Fruit fly (Drosophila melanogaster) whole organism, embryonic: Measurements from ENCODE around the gene CG10793.

Source experiments
- CG10979 ChIP-seq: fragments of 200-800 bp; sonication (Bioruptor generic); optimal IDR thresholded peaks from 2 replicates; lab custom pipeline; 2018; ENCODE audit warnings: missing biosample characterization, mild to moderate bottlenecking, missing genetic modification characterization, moderate library complexity
- CG11695 ChIP-seq: fragments of 200-800 bp; sonication (Bioruptor generic); IDR thresholded peaks from 3 replicates; pipeline ENCODE4 v1.3.6; 2022; ENCODE audit warnings: missing biosample characterization, missing genetic modification characterization
- CG12659 ChIP-seq: fragments of 200-800 bp; sonication (Bioruptor generic); optimal IDR thresholded peaks from 3 replicates; lab custom pipeline; 2017; ENCODE audit warnings: mild to moderate bottlenecking, missing biosample characterization, missing genetic modification reagents, missing genetic modification characterization
- CG14441 ChIP-seq: fragments of 200-800 bp; sonication (Bioruptor generic); IDR thresholded peaks from 2 replicates; pipeline ENCODE4 v1.3.6; 2022; ENCODE audit warnings: missing biosample characterization, missing genetic modification characterization
- CG15514 ChIP-seq: fragments of 200-800 bp; sonication (Bioruptor generic); optimal IDR thresholded peaks from 3 replicates; lab custom pipeline; 2017; ENCODE audit warnings: missing biosample characterization, missing genetic modification characterization, mild to moderate bottlenecking, moderate library complexity, missing genetic modification reagents
- CG17361 ChIP-seq: fragments of 200-800 bp; sonication (Bioruptor generic); IDR thresholded peaks from 3 replicates; pipeline ENCODE4 v1.3.6; 2022; ENCODE audit warnings: missing biosample characterization, missing genetic modification characterization
- CG30431 ChIP-seq: fragments of 200-800 bp; sonication (Bioruptor generic); optimal IDR thresholded peaks from 2 replicates; lab custom pipeline; 2017; ENCODE audit warnings: missing biosample characterization, missing genetic modification characterization
- CG31388 ChIP-seq: fragments of 200-800 bp; sonication (Bioruptor generic); optimal IDR thresholded peaks from 2 replicates; lab custom pipeline; 2016; ENCODE audit warnings: missing biosample characterization, missing genetic modification characterization
- CG34224 ChIP-seq: fragments of 200-800 bp; sonication (Bioruptor generic); IDR thresholded peaks from 3 replicates; pipeline ENCODE4 v1.3.6; 2022; ENCODE audit warnings: missing biosample characterization, missing genetic modification characterization; ENCODE audit not compliant: partially characterized antibody
- CG3838 ChIP-seq: fragments of 200-800 bp; sonication (Bioruptor generic); optimal IDR thresholded peaks from 3 replicates; lab custom pipeline; 2016; ENCODE audit warnings: missing biosample characterization, missing genetic modification characterization
- CG4282 ChIP-seq: fragments of 200-800 bp; sonication (Bioruptor generic); optimal IDR thresholded peaks from 2 replicates; lab custom pipeline; 2016; ENCODE audit warnings: missing biosample characterization, missing genetic modification characterization
- CG4820 ChIP-seq: fragments of 200-800 bp; sonication (Bioruptor generic); optimal IDR thresholded peaks from 3 replicates; lab custom pipeline; 2016; ENCODE audit warnings: missing biosample characterization, missing genetic modification characterization
- CG6854 ChIP-seq: fragments of 200-800 bp; sonication (Bioruptor generic); optimal IDR thresholded peaks from 3 replicates; lab custom pipeline; 2017; ENCODE audit warnings: missing biosample characterization, mild to moderate bottlenecking, missing genetic modification characterization
- CG8359 ChIP-seq: fragments of 200-800 bp; sonication (Bioruptor generic); optimal IDR thresholded peaks from 2 replicates; lab custom pipeline; 2017; ENCODE audit warnings: missing biosample characterization, mild to moderate bottlenecking, missing genetic modification characterization, borderline replicate concordance
- CG8478 ChIP-seq: fragments of >200 bp; optimal IDR thresholded peaks from 2 replicates; lab custom pipeline; 2018
- CrebB ChIP-seq: fragments of 200-800 bp; sonication (Bioruptor generic); optimal IDR thresholded peaks from 3 replicates; lab custom pipeline; 2018; ENCODE audit warnings: missing biosample characterization, mild to moderate bottlenecking, missing genetic modification characterization
- D19B ChIP-seq: fragments of 200-800 bp; sonication (Bioruptor generic); optimal IDR thresholded peaks from 2 replicates; lab custom pipeline; 2017; ENCODE audit warnings: missing biosample characterization, mild to moderate bottlenecking, missing genetic modification characterization
- Doc2 ChIP-seq: fragments of 200-800 bp; sonication (Bioruptor generic); IDR thresholded peaks from 2 replicates; pipeline ENCODE4 v1.3.6; 2022; ENCODE audit warnings: missing biosample characterization, missing genetic modification characterization
- GATAe ChIP-seq: fragments of 200-800 bp; sonication (Bioruptor generic); conservative IDR thresholded peaks from 2 replicates; pipeline ENCODE4 v1.3.6; 2022; ENCODE audit warnings: missing biosample characterization, missing genetic modification characterization
- H15 ChIP-seq: fragments of 200-800 bp; sonication (Bioruptor generic); IDR thresholded peaks from 3 replicates; pipeline ENCODE4 v1.3.6; 2022; ENCODE audit warnings: missing biosample characterization, missing genetic modification characterization
- Kr ChIP-seq: fragments of 200-800 bp; sonication (Bioruptor generic); optimal IDR thresholded peaks from 2 replicates; lab custom pipeline; 2017; ENCODE audit warnings: missing biosample characterization, mild to moderate bottlenecking, missing genetic modification characterization
- MESR4 ChIP-seq: fragments of 200-800 bp; sonication (Bioruptor generic); optimal IDR thresholded peaks from 2 replicates; lab custom pipeline; 2018; ENCODE audit warnings: missing biosample characterization, mild to moderate bottlenecking, missing genetic modification characterization, moderate library complexity
- MTF-1 ChIP-seq: fragments of 200-800 bp; sonication (Bioruptor generic); optimal IDR thresholded peaks from 2 replicates; lab custom pipeline; 2018; ENCODE audit warnings: missing biosample characterization, mild to moderate bottlenecking, missing genetic modification characterization, borderline replicate concordance
- Meics ChIP-seq: fragments of 200-800 bp; sonication (Bioruptor generic); optimal IDR thresholded peaks from 2 replicates; lab custom pipeline; 2017; ENCODE audit warnings: missing biosample characterization, mild to moderate bottlenecking, missing genetic modification characterization
- Rx ChIP-seq: fragments of 200-800 bp; sonication (Bioruptor generic); IDR thresholded peaks from 2 replicates; pipeline ENCODE4 v1.3.6; 2022; ENCODE audit warnings: missing biosample characterization, missing genetic modification characterization
- Vsx1 ChIP-seq: fragments of 200-800 bp; sonication (Bioruptor generic); optimal IDR thresholded peaks from 2 replicates; lab custom pipeline; 2017; ENCODE audit warnings: missing biosample characterization, mild to moderate bottlenecking, missing genetic modification characterization, missing genetic modification reagents
- ap ChIP-seq: fragments of 200-800 bp; sonication (Bioruptor generic); IDR thresholded peaks from 2 replicates; pipeline ENCODE4 v1.3.6; 2022; ENCODE audit warnings: missing biosample characterization, missing genetic modification characterization
- crp ChIP-seq, 2 experiments: fragments of 200-800 bp; sonication (Bioruptor generic); optimal IDR thresholded peaks; 2 replicates in 1 of 2; 3 replicates in 1 of 2; lab custom pipeline; 2017; ENCODE audit warnings: missing biosample characterization in 2 of 2, missing genetic modification characterization in 2 of 2, mild to moderate bottlenecking in 1 of 2, moderate library complexity in 1 of 2
- fd102C ChIP-seq: fragments of 200-800 bp; sonication (Bioruptor generic); optimal IDR thresholded peaks from 2 replicates; lab custom pipeline; 2018; ENCODE audit warnings: missing biosample characterization, mild to moderate bottlenecking, missing genetic modification characterization, moderate library complexity
- hkb ChIP-seq, 2 experiments: fragments of 200-800 bp in 1 of 2; fragments of >200 bp in 1 of 2; sonication (Bioruptor generic) in 1 of 2; IDR thresholded peaks in 1 of 2; optimal IDR thresholded peaks in 1 of 2; 2 replicates each; pipeline versions ENCODE4 v1.3.6 to Lab custom; 2017 to 2022; ENCODE audit warnings: missing biosample characterization in 1 of 2, missing genetic modification characterization in 1 of 2
- hth ChIP-seq: fragments of >200 bp; optimal IDR thresholded peaks from 2 replicates; lab custom pipeline; 2017; ENCODE audit warnings: inconsistent platforms
- knrl ChIP-seq: fragments of 200-800 bp; sonication (Bioruptor generic); IDR thresholded peaks from 3 replicates; pipeline ENCODE4 v1.3.6; 2022; ENCODE audit warnings: missing biosample characterization, missing genetic modification characterization; ENCODE audit not compliant: partially characterized antibody
- mirr ChIP-seq: fragments of 200-800 bp; sonication (Bioruptor generic); optimal IDR thresholded peaks from 3 replicates; lab custom pipeline; 2018; ENCODE audit warnings: missing biosample characterization, mild to moderate bottlenecking, missing genetic modification characterization
- prd ChIP-seq, 3 experiments: fragments of >200 bp in 2 of 3; fragments of 200-800 bp in 1 of 3; sonication (Bioruptor generic) in 1 of 3; optimal IDR thresholded peaks in 2 of 3; IDR thresholded peaks in 1 of 3; 2 replicates in 2 of 3; 3 replicates in 1 of 3; pipeline versions ENCODE4 v1.3.6 to Lab custom; 2017 to 2022; ENCODE audit warnings: missing biosample characterization in 1 of 3, missing genetic modification characterization in 1 of 3
- psq ChIP-seq: fragments of 200-800 bp; sonication (Bioruptor generic); optimal IDR thresholded peaks from 2 replicates; lab custom pipeline; 2017; ENCODE audit warnings: missing biosample characterization, missing genetic modification characterization
- pzg ChIP-seq: fragments of 200-800 bp; sonication (Bioruptor generic); optimal IDR thresholded peaks from 3 replicates; lab custom pipeline; 2018; ENCODE audit warnings: missing biosample characterization, mild to moderate bottlenecking, missing genetic modification characterization, moderate library complexity
- rib ChIP-seq: fragments of 200-800 bp; sonication (Bioruptor generic); IDR thresholded peaks from 2 replicates; pipeline ENCODE4 v1.3.6; 2022; ENCODE audit warnings: missing biosample characterization, missing genetic modification characterization
- ro ChIP-seq: fragments of 200-800 bp; sonication (Bioruptor generic); IDR thresholded peaks from 2 replicates; pipeline ENCODE4 v1.3.6; 2022; ENCODE audit warnings: missing biosample characterization, missing genetic modification characterization
- trem ChIP-seq: fragments of 200-800 bp; optimal IDR thresholded peaks from 3 replicates; lab custom pipeline; 2019; ENCODE audit warnings: missing biosample characterization, mild to moderate bottlenecking, missing genetic modification characterization, moderate library complexity
- vfl ChIP-seq: fragments of 200-800 bp; sonication (Bioruptor generic); optimal IDR thresholded peaks from 2 replicates; lab custom pipeline; 2016; ENCODE audit warnings: missing biosample characterization, missing genetic modification characterization
- zfh1 ChIP-seq: fragments of 200-800 bp; sonication (Bioruptor generic); IDR thresholded peaks from 3 replicates; pipeline ENCODE4 v1.3.6; 2022; ENCODE audit warnings: missing biosample characterization, missing genetic modification characterization

CG10793 gene

DNA sequence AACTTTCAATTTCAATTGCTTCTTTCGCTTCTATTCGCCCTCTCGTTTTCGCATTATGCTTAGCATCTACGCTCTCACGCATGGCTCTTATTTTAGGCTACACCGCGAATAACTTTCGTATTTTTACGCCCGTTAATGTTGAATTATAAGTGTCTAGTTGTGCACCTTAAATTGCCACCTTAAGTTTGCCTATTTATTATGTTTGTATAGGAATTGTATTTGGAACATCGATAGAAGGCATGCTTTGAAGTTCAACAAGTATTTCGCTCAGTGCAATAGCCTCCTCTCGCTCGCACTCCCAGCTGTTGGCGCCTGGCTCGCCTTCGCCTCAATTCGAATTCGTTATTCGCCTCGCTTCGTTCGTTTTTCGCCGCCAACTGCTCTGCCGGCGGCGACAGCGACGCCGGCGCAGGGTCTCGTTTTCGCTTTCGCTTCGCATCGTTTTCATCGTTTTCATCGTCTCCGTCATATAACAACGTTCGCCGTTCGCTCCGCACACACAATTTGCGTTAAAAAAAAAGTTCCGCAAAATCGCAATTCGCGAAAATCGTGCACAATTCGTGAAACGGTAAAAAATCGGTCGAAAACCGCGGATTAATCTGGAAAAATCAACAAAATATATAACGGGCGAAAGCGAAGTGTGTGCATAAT lies 21.3 kb downstream of the CG10793 start (continued):
- TF ChIP-seq H15 (GFP tag; lab: Robert Waterston, UW) (peak; percentile 96), hkb (optimal IDR thresholded peaks at IDR 0.05; lab: Kevin White, UChicago) (no peak), hkb (GFP tag; IDR thresholded peaks at IDR 0.05; lab: Robert Waterston, UW) (peak; percentile 98), hth (lab: Kevin White, UChicago) (no peak), fd102C (peak; percentile 48), CG8478 (no peak), CrebB (tag; lab: Kevin White, UChicago) (peak; percentile 95), CG11695 (peak; percentile 95), CG4282 (GFP tag; lab: Kevin White, UChicago) (peak; percentile 97), zfh1 (peak; percentile 97), trem (tag; lab: Kevin White, UChicago) (peak; percentile 86), CG6854 (GFP tag; lab: Kevin White, UChicago) (peak; percentile 94), ro (GFP tag; lab: Robert Waterston, UW) (peak; percentile 86), Rx (GFP tag; lab: Robert Waterston, UW) (peak; percentile 97), CG3838 (GFP tag; lab: Kevin White, UChicago) (peak; percentile 90), CG14441 (GFP tag; lab: Robert Waterston, UW) (peak; percentile 97), vfl (peak; percentile 98), CG34224 (GFP tag; lab: Robert Waterston, UW) (no peak), CG31388 (peak; percentile 93), CG4820 (peak; percentile 96), GATAe (peak; percentile 86), Vsx1 (peak; percentile 89), Doc2 (GFP tag; lab: Robert Waterston, UW) (peak; percentile 88), CG15514 (peak; percentile 94), CG17361 (GFP tag; lab: Robert Waterston, UW) (peak; percentile 95), D19B (peak; percentile 92), psq (peak; percentile 81), Meics (peak; percentile 98), MESR4 (peak; percentile 60), CG10979 (tag; lab: Kevin White, UChicago) (peak; percentile 94), CG8359 (GFP tag; lab: Kevin White, UChicago) (peak; percentile 87), rib (GFP tag; lab: Robert Waterston, UW) (peak; percentile 95), mirr (GFP tag; lab: Kevin White, UChicago) (peak; percentile 89), prd (optimal IDR thresholded peaks at IDR 0.05; lab: Kevin White, UChicago) (no peak), prd (GFP tag; IDR thresholded peaks at IDR 0.05; lab: Robert Waterston, UW) (peak; percentile 98), CG12659 (peak; percentile 97), Kr (GFP tag; lab: Kevin White, UChicago) (no peak), pzg (GFP tag; lab: Kevin White, UChicago) (peak; percentile 35), knrl (no peak), crp (GFP tag; optimal IDR thresholded peaks at IDR 0.05; lab: Kevin White, UChicago) (peak in 1 of 2 experiments; percentile 71), CG30431 (GFP tag; lab: Kevin White, UChicago) (peak; percentile 96), ap (GFP tag; lab: Robert Waterston, UW) (peak; percentile 94), MTF-1 (GFP tag; lab: Kevin White, UChicago) (peak; percentile 92)
